Worm (Caenorhabditis elegans) whole organism, L3 larva: ENCODE data around the gene sax-3.

ENCODE experiments used
- ceh-28 ChIP-seq: fragments of 150-350 bp; optimal IDR thresholded peaks from 2 replicates; lab custom pipeline; 2014; ENCODE audit warnings: missing biosample characterization, missing genetic modification reagents, missing genetic modification characterization
- elt-1 ChIP-seq: fragments of 150-350 bp; optimal IDR thresholded peaks from 2 replicates; lab custom pipeline; 2014; ENCODE audit warnings: missing biosample characterization, missing genetic modification characterization
- lin-15B ChIP-seq: fragments of 150-350 bp; optimal IDR thresholded peaks from 2 replicates; lab custom pipeline; 2014; ENCODE audit warnings: missing biosample characterization, missing genetic modification characterization
- lsy-12 ChIP-seq: sonication (generic microtip); optimal IDR thresholded peaks from 2 replicates; lab custom pipeline; 2016; ENCODE audit warnings: mild to moderate bottlenecking, missing genetic modification characterization, missing compliant biosample characterization
- mml-1 ChIP-seq: fragments of 150-350 bp; sonication (generic microtip); optimal IDR thresholded peaks from 3 replicates; lab custom pipeline; 2014; ENCODE audit warnings: missing biosample characterization, missing genetic modification characterization
- nfya-1 ChIP-seq: sonication (generic microtip); optimal IDR thresholded peaks from 2 replicates; lab custom pipeline; 2017; ENCODE audit warnings: missing genetic modification characterization, mild to moderate bottlenecking, missing compliant biosample characterization, antibody characterized with exemption, moderate library complexity; ENCODE audit not compliant: insufficient read depth
- nhr-77 ChIP-seq: fragments of 150-350 bp; optimal IDR thresholded peaks from 2 replicates; lab custom pipeline; 2014; ENCODE audit warnings: missing biosample characterization, missing genetic modification characterization
- pha-4 ChIP-seq: fragments of 150-350 bp; optimal IDR thresholded peaks from 2 replicates; lab custom pipeline; 2014; ENCODE audit warnings: missing biosample characterization, missing genetic modification reagents, missing genetic modification characterization
- skn-1 ChIP-seq: fragments of 150-350 bp; optimal IDR thresholded peaks from 2 replicates; lab custom pipeline; 2014; ENCODE audit warnings: missing biosample characterization, missing genetic modification characterization
- unc-39 ChIP-seq: sonication (generic microtip); optimal IDR thresholded peaks from 4 replicates; lab custom pipeline; 2017; ENCODE audit warnings: missing biosample characterization, missing genetic modification characterization
- unc-62 ChIP-seq: fragments of 150-350 bp; sonication (generic microtip); optimal IDR thresholded peaks from 4 replicates; lab custom pipeline; 2014; ENCODE audit warnings: missing biosample characterization, missing genetic modification reagents, missing genetic modification characterization
- zag-1 ChIP-seq: fragments of 150-350 bp; optimal IDR thresholded peaks from 2 replicates; lab custom pipeline; 2014; ENCODE audit warnings: missing biosample characterization, missing genetic modification characterization
- ztf-11 ChIP-seq: fragments of 150-350 bp; optimal IDR thresholded peaks from 2 replicates; lab custom pipeline; 2014; ENCODE audit warnings: missing biosample characterization, missing genetic modification characterization

- TF ChIP-seq unc-62 (GFP tag; lab: Kevin White, UChicago) (no peak), zag-1 (no peak), ceh-28 (tag; lab: Kevin White, UChicago) (no peak), skn-1 (tag; lab: Kevin White, UChicago) (no peak), unc-39 (no peak), nfya-1 (tag; lab: Kevin White, UChicago) (no peak), lin-15B (tag; lab: Kevin White, UChicago) (no peak), ztf-11 (tag; lab: Kevin White, UChicago) (no peak), pha-4 (no peak), nhr-77 (tag; lab: Kevin White, UChicago) (no peak), mml-1 (tag; lab: Kevin White, UChicago) (no peak), elt-1 (tag; lab: Kevin White, UChicago) (no peak), lsy-12 (tag; lab: Kevin White, UChicago) (no peak)
These were observed 43.2 kb upstream of the sax-3 start, which contains the start of gene sox-4 for ce11 chrX:3508906-3509305.
